Fruit fly (Drosophila melanogaster): ENCODE measurements around the gene PKD.

PKD gene

DNA sequence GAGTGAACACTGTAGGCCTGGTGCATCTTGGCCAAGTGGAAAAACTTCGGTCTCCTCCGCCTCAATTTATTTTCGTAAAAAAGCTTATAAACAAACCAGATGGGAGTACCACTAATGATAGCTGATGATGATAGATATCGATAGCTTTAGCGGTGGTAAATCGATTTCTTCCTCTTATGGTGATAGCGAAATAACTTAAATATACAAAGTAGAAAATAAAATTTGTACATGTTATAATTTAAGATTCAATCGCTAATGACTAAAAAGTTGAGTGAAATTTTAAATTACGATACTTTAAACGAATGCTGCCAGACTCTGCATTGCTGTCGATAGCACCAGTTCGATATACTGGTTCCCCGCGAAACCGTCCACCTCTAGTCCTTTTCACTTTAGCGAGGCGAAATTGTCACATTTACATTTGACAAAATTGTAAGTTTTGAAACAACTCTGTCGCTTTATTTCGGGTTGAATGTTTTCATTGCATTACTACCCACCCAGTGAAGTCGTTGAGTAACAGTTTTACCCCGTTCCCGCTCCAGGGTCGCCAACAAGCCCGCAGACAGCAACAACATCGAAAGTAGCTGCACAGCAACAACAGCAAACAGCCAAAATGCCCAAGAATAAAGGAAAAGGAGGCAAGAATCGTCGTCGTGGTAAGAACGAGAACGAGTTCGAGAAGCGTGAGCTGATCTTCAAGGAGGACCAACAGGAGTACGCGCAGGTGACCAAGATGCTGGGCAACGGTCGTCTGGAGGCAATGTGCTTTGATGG, 39.7 kb downstream of the PKD start, which contains the start of the genes Vps39 and eIF1A:
Gene Vps39, minus strand, starts transcription at position 119 of the 771 bp plus-strand sequence.
Gene eIF1A, plus strand, starts transcription at position 338 of the 771 bp plus-strand sequence.
- no peak for TF ChIP-seq noc (tag; optimal IDR thresholded peaks at IDR 0.05)

DNA sequence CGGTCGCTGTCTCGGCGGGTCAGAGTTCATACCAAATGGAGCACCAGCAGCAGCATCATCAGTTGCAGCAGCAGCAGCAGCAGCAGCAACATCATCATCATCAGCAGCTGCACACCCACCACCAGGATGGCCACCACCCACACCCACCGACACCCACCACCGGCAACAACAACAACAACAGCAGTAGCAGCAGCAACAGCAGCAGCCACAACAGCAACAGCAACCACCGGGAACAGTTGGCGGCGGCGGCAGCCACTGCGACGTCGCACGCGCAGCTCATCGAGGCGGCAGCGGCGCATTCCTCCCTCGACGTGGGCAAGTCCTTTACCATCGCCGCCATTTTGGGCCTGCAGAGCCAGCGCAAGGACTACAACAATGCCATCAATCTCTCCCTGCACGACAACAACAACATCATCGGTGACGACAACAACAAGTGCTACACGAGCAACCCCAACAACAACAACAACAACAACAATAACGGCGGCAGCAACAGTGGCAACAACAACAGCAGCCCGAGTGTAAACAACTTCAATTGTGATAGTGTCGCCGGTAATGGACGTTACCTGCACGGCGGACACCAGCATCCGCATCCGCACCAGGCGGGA, 44.4 kb downstream of the PKD start:
- no peak for TF ChIP-seq noc (tag; optimal IDR thresholded peaks at IDR 0.05)

DNA sequence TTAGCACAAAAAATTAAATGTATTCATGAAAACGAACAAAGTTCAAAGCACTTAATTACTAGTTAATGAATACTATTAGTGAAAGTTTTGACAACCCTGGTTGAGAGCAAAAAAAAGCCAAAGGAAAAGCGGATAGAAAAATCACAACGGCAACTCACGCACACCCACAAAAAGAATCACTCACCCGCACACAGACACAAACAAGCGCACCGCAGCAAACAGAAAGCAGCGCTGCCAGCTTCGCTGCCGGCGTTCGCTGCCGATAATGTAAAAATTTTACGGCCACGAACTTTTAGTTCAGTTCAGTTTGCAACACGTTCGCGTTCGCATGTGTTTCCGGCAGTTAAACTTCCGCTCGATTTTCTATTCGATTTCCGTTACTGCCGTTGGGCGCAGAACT, 46.7 kb downstream of the PKD start, which contains the start of gene CG18599:
Gene CG18599, plus strand, starts transcription at position 301 of the 400 bp plus-strand sequence.
- TF ChIP-seq noc (tag; optimal IDR thresholded peaks at IDR 0.05): no peak

DNA sequence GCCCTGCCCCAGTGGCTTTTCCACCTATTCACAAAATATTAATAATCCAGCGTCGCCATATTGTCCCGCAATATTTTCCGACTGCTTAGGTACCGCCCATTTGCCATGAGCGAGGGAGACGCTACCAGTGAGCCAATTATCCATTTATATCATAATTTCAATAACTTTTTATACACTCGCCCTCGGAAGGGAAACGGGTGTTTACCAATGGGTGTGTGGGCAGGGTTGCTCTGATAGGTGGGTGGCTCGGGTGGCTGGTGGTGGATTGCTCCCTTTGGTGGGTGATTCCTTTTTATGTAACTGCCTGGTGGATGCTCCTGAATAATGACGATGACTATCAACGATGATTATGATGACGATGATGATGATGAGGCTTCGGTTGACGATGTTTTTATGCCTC, 47.5 kb downstream of the PKD start:
- no peak for TF ChIP-seq noc (tag; optimal IDR thresholded peaks at IDR 0.05)

DNA sequence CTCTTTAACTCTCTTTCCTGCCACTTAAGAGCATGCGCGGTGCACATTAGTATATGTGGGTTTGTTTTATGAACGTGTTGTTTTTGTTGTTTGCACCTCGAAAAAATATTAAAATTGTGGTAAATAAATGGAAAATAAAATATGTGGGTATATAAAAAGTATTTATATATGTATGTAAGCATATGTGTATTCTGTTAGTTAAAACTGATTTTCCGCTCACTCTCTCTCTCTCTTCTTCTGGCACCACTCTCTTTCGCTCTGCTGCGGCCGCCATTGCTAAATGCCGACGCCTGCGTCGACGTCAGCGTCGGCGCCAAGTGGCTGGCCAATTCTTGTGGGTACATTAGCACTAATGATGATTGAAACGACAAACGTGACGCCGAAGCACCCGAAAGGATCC, 48.9 kb downstream of the PKD start:
- TF ChIP-seq noc (tag; optimal IDR thresholded peaks at IDR 0.05): no peak

DNA sequence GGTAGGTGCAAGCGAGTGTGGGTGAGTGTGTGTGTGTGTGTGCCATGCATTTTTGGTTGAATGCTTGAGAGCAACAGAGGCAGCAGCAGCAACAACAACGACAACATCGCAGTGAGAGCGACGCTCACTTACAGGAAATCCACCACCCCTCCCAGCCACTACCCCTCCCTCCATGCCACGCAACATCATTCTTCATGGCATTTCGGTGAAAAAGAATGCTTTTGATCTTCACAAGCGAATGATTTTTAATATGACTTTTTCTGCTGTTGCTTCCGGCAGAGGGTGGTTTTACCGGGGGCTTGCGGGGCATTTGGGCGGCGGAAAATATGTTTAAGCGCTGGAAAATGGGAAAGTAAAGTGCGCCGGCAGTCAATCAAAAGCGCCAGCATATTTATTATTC, 52.6 kb downstream of the PKD start:
- TF ChIP-seq noc (tag; optimal IDR thresholded peaks at IDR 0.05): no peak

DNA sequence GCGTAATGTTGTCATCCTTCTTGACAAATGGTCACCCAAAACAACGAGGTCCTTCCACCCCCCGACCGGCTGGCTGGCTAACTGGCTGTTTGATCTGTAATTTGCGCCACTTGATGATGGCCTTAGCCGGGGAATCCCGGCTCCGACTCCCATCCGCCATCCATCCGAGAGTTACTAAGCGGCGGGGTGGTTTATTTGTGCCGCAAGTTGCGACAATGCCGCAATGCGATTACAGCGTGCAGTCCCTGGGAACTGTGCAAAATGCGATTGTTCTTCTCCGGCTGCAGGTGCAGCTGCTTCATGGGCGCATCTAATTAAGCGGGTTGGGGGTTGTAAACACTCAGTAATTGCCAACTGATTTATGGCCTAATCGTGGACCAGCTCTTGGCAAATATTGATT, 54.2 kb downstream of the PKD start:
- TF ChIP-seq noc (tag; optimal IDR thresholded peaks at IDR 0.05): no peak

DNA sequence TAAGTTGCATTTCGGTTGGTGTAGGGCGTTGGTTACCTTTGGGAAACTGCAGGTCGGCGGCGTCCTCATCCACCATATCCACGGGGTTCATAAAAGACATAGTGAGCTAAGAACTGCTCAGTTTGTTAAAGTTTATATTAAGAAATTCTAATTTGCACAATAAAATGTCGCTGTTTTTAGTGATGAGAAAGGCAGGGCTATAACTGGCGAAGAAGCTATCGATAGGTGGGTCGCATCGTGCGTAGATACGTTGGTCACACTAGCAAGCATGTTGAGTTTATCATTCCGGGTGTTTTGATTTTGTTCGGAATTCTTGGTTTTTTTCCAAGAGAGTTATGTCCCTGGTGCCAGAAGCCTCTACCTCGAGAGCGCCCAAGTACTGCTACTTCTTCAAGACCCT, 58.9 kb downstream of the PKD start, which contains the start of the genes Ada2a, Polr2D, Tgs1 and moi:
Gene Ada2a, minus strand, starts transcription at position 207 of the 400 bp plus-strand sequence.
Gene Polr2D, minus strand, starts transcription at position 207 of the 400 bp plus-strand sequence.
Gene Tgs1, plus strand, starts transcription at position 250 of the 400 bp plus-strand sequence.
Gene moi, plus strand, starts transcription at position 250 of the 400 bp plus-strand sequence.
- no peak for TF ChIP-seq noc (tag; optimal IDR thresholded peaks at IDR 0.05)

Measured in whole organism, larva.